Worm (Caenorhabditis elegans) whole organism, late embryonic: ENCODE results near the gene T28C12.6.

Experiments used
- ceh-9 ChIP-seq: sonication (generic microtip); optimal IDR thresholded peaks from 2 replicates; lab custom pipeline; 2016; ENCODE audit warnings: mild to moderate bottlenecking, missing genetic modification characterization, inconsistent platforms, missing compliant biosample characterization
- tbx-2 ChIP-seq: sonication (generic microtip); optimal IDR thresholded peaks from 2 replicates; lab custom pipeline; 2016; ENCODE audit warnings: missing genetic modification characterization, missing compliant biosample characterization
- unc-3 ChIP-seq, 2 experiments: fragments of 200-800 bp in 1 of 2; sonication (Bioruptor generic) in 1 of 2; sonication (generic microtip) in 1 of 2; conservative IDR thresholded peaks in 1 of 2; optimal IDR thresholded peaks in 1 of 2; 2 replicates each; pipeline versions ENCODE4 v1.3.6 to Lab custom; 2016 to 2022; ENCODE audit warnings: missing compliant biosample characterization in 2 of 2, missing genetic modification characterization in 2 of 2, missing genetic modification reagents in 1 of 2
- ztf-16 ChIP-seq: sonication (generic microtip); optimal IDR thresholded peaks from 2 replicates; lab custom pipeline; 2017; ENCODE audit warnings: missing genetic modification characterization, missing compliant biosample characterization

DNA sequence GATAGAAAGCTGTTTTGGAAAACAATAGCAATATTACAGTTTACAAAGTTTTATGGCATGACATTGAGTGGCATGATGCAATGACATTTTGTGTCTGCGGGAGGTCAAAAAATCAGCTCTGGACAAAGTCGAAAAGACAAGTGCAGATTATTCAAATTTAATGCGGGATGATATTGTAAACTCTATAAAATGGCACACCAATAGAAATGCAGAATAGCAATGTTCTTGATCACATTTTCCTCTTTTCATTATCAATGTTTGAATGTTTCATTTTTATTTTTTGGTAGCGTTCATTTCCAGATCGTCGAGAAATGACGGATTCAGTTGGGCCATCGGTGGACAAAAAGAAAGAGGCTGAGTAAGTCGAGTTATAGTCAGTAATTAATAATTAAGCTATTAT is 7.0 kb downstream of the T28C12.6 start, which contains the start of gene T28C12.2:
- TF ChIP-seq unc-3 (GFP tag; conservative IDR thresholded peaks at IDR 0.05; lab: Robert Waterston, UW) (no peak), unc-3 (tag; optimal IDR thresholded peaks at IDR 0.05; lab: Kevin White, UChicago) (no peak), tbx-2 (tag; lab: Kevin White, UChicago) (no peak), ztf-16 (no peak), ceh-9 (tag; lab: Kevin White, UChicago) (no peak)
